Worm (Caenorhabditis elegans) whole organism, early embryonic: ENCODE measurements around the gene C25G4.17.

Experiments
- B0310.2 ChIP-seq: sonication (generic microtip); optimal IDR thresholded peaks from 2 replicates; lab custom pipeline; 2016; ENCODE audit warnings: mild to moderate bottlenecking, missing genetic modification characterization, missing compliant biosample characterization
- F13C5.2 ChIP-seq: sonication (generic microtip); optimal IDR thresholded peaks from 2 replicates; lab custom pipeline; 2017; ENCODE audit warnings: mild to moderate bottlenecking, missing genetic modification characterization, inconsistent platforms, missing compliant biosample characterization
- aly-1 ChIP-seq: sonication (generic microtip); optimal IDR thresholded peaks from 2 replicates; lab custom pipeline; 2016; ENCODE audit warnings: missing genetic modification characterization, missing compliant biosample characterization
- ama-1 ChIP-seq: fragments of 150-350 bp; optimal IDR thresholded peaks from 2 replicates; lab custom pipeline; 2014
- ceh-13 ChIP-seq: fragments of 200-800 bp; sonication (Bioruptor generic); optimal IDR thresholded peaks from 2 replicates; lab custom pipeline; 2018; ENCODE audit warnings: mild to moderate bottlenecking, missing genetic modification characterization, missing compliant biosample characterization
- ceh-36 ChIP-seq: sonication (generic microtip); optimal IDR thresholded peaks from 2 replicates; lab custom pipeline; 2016; ENCODE audit warnings: missing genetic modification characterization, inconsistent platforms, missing compliant biosample characterization
- ets-7 ChIP-seq: sonication (generic microtip); optimal IDR thresholded peaks from 2 replicates; lab custom pipeline; 2016; ENCODE audit warnings: missing genotype, missing genetic modification characterization, missing compliant biosample characterization
- flt-1 ChIP-seq: fragments of 200-800 bp; sonication (Bioruptor generic); IDR thresholded peaks from 2 replicates; pipeline ENCODE4 v1.3.6; 2022; ENCODE audit warnings: missing genetic modification characterization, missing compliant biosample characterization
- hmbx-1 ChIP-seq: sonication (generic microtip); optimal IDR thresholded peaks from 2 replicates; lab custom pipeline; 2016; ENCODE audit warnings: mild to moderate bottlenecking, missing genetic modification characterization, missing compliant biosample characterization
- hmg-4 ChIP-seq: fragments of 200-800 bp; sonication (Bioruptor generic); optimal IDR thresholded peaks from 2 replicates; lab custom pipeline; 2018; ENCODE audit warnings: mild to moderate bottlenecking, missing genetic modification characterization, missing compliant biosample characterization
- hnd-1 ChIP-seq: sonication (generic microtip); optimal IDR thresholded peaks from 2 replicates; lab custom pipeline; 2016; ENCODE audit warnings: missing genetic modification characterization, missing compliant biosample characterization
- pes-1 ChIP-seq: fragments of 200-800 bp; sonication (Bioruptor generic); IDR thresholded peaks from 2 replicates; pipeline ENCODE4 v1.3.6; 2022; ENCODE audit warnings: missing genetic modification reagents, missing genetic modification characterization, missing compliant biosample characterization
- scrt-1 ChIP-seq: fragments of 200-800 bp; sonication (Bioruptor generic); IDR thresholded peaks from 2 replicates; pipeline ENCODE4 v1.3.6; 2022; ENCODE audit warnings: missing genetic modification characterization, missing compliant biosample characterization
- sea-1 ChIP-seq: fragments of 200-800 bp; sonication (Bioruptor generic); conservative IDR thresholded peaks from 2 replicates; pipeline ENCODE4 v1.3.6; 2022; ENCODE audit warnings: missing genetic modification characterization, missing compliant biosample characterization
- tbx-11 ChIP-seq: fragments of 200-800 bp; sonication (Bioruptor generic); IDR thresholded peaks from 2 replicates; pipeline ENCODE4 v1.3.6; 2022; ENCODE audit warnings: missing genetic modification characterization, missing compliant biosample characterization
- tbx-37 ChIP-seq: fragments of 200-800 bp; sonication (Bioruptor generic); conservative IDR thresholded peaks from 2 replicates; pipeline ENCODE4 v1.3.6; 2022; ENCODE audit warnings: missing genetic modification reagents, missing genetic modification characterization, missing compliant biosample characterization
- tra-4 ChIP-seq: sonication (generic microtip); optimal IDR thresholded peaks from 2 replicates; lab custom pipeline; 2017; ENCODE audit warnings: missing genetic modification characterization, missing compliant biosample characterization

The C25G4.17 gene

ce11 chrIV:12441715-12442114 lies at the start of gene C25G4.17:
Gene C25G4.17 (plus strand): TSS chrIV:12442015.
- no peak for TF ChIP-seq aly-1 (tag; lab: Kevin White, UChicago)
- TF ChIP-seq ceh-13 = no peak
- no peak for TF ChIP-seq tbx-37 (GFP tag; lab: Robert Waterston, UW)
- TF ChIP-seq hmbx-1 (tag; lab: Kevin White, UChicago) = no peak
- no peak for TF ChIP-seq tra-4
- TF ChIP-seq flt-1 (GFP tag; lab: Robert Waterston, UW) = no peak
- no peak for TF ChIP-seq ets-7 (tag; lab: Kevin White, UChicago)
- TF ChIP-seq B0310.2 (tag; lab: Kevin White, UChicago) = no peak
- TF ChIP-seq F13C5.2 (tag; lab: Kevin White, UChicago) = no peak
- TF ChIP-seq tbx-11 (GFP tag; lab: Robert Waterston, UW) = no peak
- TF ChIP-seq hnd-1 (tag; lab: Kevin White, UChicago) = no peak
- no peak for TF ChIP-seq sea-1 (GFP tag; lab: Robert Waterston, UW)
- TF ChIP-seq scrt-1 (GFP tag; lab: Robert Waterston, UW) = no peak
- TF ChIP-seq pes-1 (GFP tag; lab: Robert Waterston, UW) = no peak
- no peak for TF ChIP-seq hmg-4 (GFP tag; lab: Kevin White, UChicago)
- TF ChIP-seq ama-1 (lab: Kevin White, UChicago) = no peak
- TF ChIP-seq ceh-36 (tag; lab: Kevin White, UChicago) = no peak

ce11 chrIV:12396645-12397258 lies 45.1 kb upstream of the C25G4.17 start:
- TF ChIP-seq aly-1 (tag; lab: Kevin White, UChicago) = no peak
- TF ChIP-seq flt-1 (GFP tag; lab: Robert Waterston, UW) = no peak
- no peak for TF ChIP-seq scrt-1 (GFP tag; lab: Robert Waterston, UW)
- no peak for TF ChIP-seq ceh-36 (tag; lab: Kevin White, UChicago)
- no peak for TF ChIP-seq hmg-4 (GFP tag; lab: Kevin White, UChicago)
- TF ChIP-seq pes-1 (GFP tag; lab: Robert Waterston, UW) = no peak
- no peak for TF ChIP-seq hnd-1 (tag; lab: Kevin White, UChicago)
- no peak for TF ChIP-seq ceh-13
- no peak for TF ChIP-seq hmbx-1 (tag; lab: Kevin White, UChicago)
- TF ChIP-seq tra-4 = no peak
- no peak for TF ChIP-seq F13C5.2 (tag; lab: Kevin White, UChicago)
- TF ChIP-seq ama-1 (lab: Kevin White, UChicago) = no peak
- TF ChIP-seq sea-1 (GFP tag; lab: Robert Waterston, UW) = no peak

ce11 chrIV:12398437-12398836 lies 43.4 kb upstream of the C25G4.17 start, which contains the start of gene acs-20:
Gene acs-20 (minus strand): TSS chrIV:12398706.
- no peak for TF ChIP-seq ceh-13

DNA sequence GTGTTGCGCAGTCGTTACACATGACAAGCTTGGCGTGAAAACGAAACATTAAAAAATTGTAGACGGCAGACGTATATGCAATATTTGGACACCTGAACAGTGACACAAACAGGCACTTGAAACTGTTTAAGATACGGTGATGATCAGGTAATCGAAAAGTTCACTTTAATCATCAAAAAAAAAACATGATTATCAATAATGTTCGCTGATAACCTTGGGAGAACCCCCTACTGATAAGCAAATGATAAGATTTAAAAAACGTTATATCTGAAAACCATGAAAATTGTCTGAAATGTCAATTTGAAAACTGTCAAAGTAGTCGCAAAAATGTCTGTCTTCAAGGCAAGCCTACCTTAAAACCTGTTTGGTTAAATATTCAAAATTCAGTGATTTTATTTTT lies 41.8 kb upstream of the C25G4.17 start:
- TF ChIP-seq tbx-11 (GFP tag; lab: Robert Waterston, UW) (no peak), F13C5.2 (tag; lab: Kevin White, UChicago) (no peak), scrt-1 (GFP tag; lab: Robert Waterston, UW) (no peak), pes-1 (GFP tag; lab: Robert Waterston, UW) (no peak), aly-1 (tag; lab: Kevin White, UChicago) (no peak), hmg-4 (GFP tag; lab: Kevin White, UChicago) (no peak), B0310.2 (tag; lab: Kevin White, UChicago) (no peak), hmbx-1 (tag; lab: Kevin White, UChicago) (no peak), ets-7 (tag; lab: Kevin White, UChicago) (no peak), tra-4 (no peak), ama-1 (lab: Kevin White, UChicago) (no peak), ceh-13 (no peak), ceh-36 (tag; lab: Kevin White, UChicago) (no peak), sea-1 (GFP tag; lab: Robert Waterston, UW) (no peak), tbx-37 (GFP tag; lab: Robert Waterston, UW) (no peak), flt-1 (GFP tag; lab: Robert Waterston, UW) (no peak), hnd-1 (tag; lab: Kevin White, UChicago) (no peak)

DNA sequence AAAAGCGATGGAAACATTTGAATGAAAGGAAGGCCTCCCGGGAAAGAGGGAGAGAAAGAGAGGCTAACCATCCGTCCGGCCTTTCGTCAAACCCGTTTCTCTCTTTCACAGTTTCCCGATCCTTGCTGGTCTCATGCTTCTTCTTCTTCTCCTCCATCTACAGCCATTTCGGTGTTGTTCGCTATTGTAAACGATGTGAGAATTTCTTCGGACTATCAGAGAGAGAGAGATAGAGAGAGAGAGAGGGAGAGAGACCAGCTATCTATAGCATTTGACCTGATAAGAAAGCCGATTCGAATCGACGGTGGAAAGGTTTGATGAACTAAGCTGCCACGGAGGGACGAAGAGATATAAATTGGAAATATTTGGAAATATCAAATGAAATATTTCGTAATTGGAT lies 38.4 kb upstream of the C25G4.17 start:
- TF ChIP-seq ets-7 (tag; lab: Kevin White, UChicago) (no peak), ceh-36 (tag; lab: Kevin White, UChicago) (no peak), F13C5.2 (tag; lab: Kevin White, UChicago) (no peak), tbx-37 (GFP tag; lab: Robert Waterston, UW) (no peak), B0310.2 (tag; lab: Kevin White, UChicago) (no peak), tra-4 (no peak), scrt-1 (GFP tag; lab: Robert Waterston, UW) (no peak), ama-1 (lab: Kevin White, UChicago) (no peak), tbx-11 (GFP tag; lab: Robert Waterston, UW) (no peak), aly-1 (tag; lab: Kevin White, UChicago) (no peak), hmg-4 (GFP tag; lab: Kevin White, UChicago) (no peak), pes-1 (GFP tag; lab: Robert Waterston, UW) (no peak), hmbx-1 (tag; lab: Kevin White, UChicago) (no peak), hnd-1 (tag; lab: Kevin White, UChicago) (no peak), flt-1 (GFP tag; lab: Robert Waterston, UW) (no peak), sea-1 (GFP tag; lab: Robert Waterston, UW) (no peak), ceh-13 (no peak)

DNA sequence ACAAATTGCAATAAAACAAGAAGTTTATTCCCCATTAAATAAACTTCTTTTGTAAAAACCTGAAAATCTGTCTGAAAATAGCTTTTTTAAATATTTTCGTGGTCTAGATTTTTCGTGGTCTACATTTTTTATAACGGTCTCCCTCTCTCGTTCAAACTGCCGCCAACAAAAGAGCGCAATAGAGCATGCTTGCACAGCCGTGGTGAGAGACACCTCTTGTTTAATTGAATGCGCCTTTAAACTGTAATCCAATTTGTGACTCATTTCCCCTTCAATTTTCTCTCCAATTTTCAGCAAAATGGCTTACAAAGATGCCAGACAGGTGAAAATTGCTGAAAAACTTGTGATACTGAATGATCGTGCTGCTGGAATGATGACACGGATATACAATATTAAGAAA lies 37.7 kb upstream of the C25G4.17 start, which contains the start of gene gex-3:
gex-3 (plus strand) TSS at position 295 of the 400 bp plus-strand sequence.
- TF ChIP-seq ceh-36 (tag; lab: Kevin White, UChicago) = no peak
- TF ChIP-seq hmg-4 (GFP tag; lab: Kevin White, UChicago) = peak; percentile 29
- TF ChIP-seq hmbx-1 (tag; lab: Kevin White, UChicago) = no peak
- no peak for TF ChIP-seq aly-1 (tag; lab: Kevin White, UChicago)
- TF ChIP-seq ama-1 (lab: Kevin White, UChicago) = no peak
- TF ChIP-seq flt-1 (GFP tag; lab: Robert Waterston, UW) = no peak
- TF ChIP-seq sea-1 (GFP tag; lab: Robert Waterston, UW) = no peak
- peak; percentile 52 for TF ChIP-seq F13C5.2 (tag; lab: Kevin White, UChicago)
- no peak for TF ChIP-seq tra-4
- TF ChIP-seq pes-1 (GFP tag; lab: Robert Waterston, UW) = no peak
- TF ChIP-seq B0310.2 (tag; lab: Kevin White, UChicago) = no peak
- TF ChIP-seq ceh-13 = no peak
- no peak for TF ChIP-seq hnd-1 (tag; lab: Kevin White, UChicago)
